Worm (Caenorhabditis elegans) whole organism, early embryonic: ENCODE measurements around the gene immt-1.

Source experiments
- B0310.2 ChIP-seq: sonication (generic microtip); optimal IDR thresholded peaks from 2 replicates; lab custom pipeline; 2016; ENCODE audit warnings: mild to moderate bottlenecking, missing genetic modification characterization, missing compliant biosample characterization
- ama-1 ChIP-seq: fragments of 150-350 bp; optimal IDR thresholded peaks from 2 replicates; lab custom pipeline; 2014
- flt-1 ChIP-seq: fragments of 200-800 bp; sonication (Bioruptor generic); IDR thresholded peaks from 2 replicates; pipeline ENCODE4 v1.3.6; 2022; ENCODE audit warnings: missing genetic modification characterization, missing compliant biosample characterization
- hnd-1 ChIP-seq: sonication (generic microtip); optimal IDR thresholded peaks from 2 replicates; lab custom pipeline; 2016; ENCODE audit warnings: missing genetic modification characterization, missing compliant biosample characterization
- scrt-1 ChIP-seq: fragments of 200-800 bp; sonication (Bioruptor generic); IDR thresholded peaks from 2 replicates; pipeline ENCODE4 v1.3.6; 2022; ENCODE audit warnings: missing genetic modification characterization, missing compliant biosample characterization
- tbx-11 ChIP-seq: fragments of 200-800 bp; sonication (Bioruptor generic); IDR thresholded peaks from 2 replicates; pipeline ENCODE4 v1.3.6; 2022; ENCODE audit warnings: missing genetic modification characterization, missing compliant biosample characterization

DNA sequence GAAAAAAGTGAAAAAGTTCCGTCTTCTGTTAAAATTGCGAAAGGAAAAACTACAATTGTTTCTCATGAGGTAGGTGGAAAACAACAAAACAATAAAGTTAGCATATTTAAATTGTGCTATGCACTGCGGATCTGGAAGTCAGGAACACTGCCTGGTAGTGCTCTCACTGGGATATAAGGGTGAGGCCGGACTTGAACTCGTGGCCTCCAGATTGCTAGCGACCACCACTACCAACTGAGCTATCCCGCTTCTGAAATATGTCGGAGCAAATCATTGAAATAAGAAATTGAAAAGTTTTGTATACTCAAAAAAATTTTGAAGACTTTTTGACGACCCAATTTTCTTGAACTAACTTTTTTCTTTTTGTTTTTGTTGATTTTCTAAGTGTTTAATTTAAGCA is 9.6 kb upstream of the immt-1 start:
- TF ChIP-seq tbx-11 (GFP tag; lab: Robert Waterston, UW) (no peak), ama-1 (no peak), B0310.2 (tag; lab: Kevin White, UChicago) (no peak), flt-1 (GFP tag; lab: Robert Waterston, UW) (no peak), hnd-1 (tag; lab: Kevin White, UChicago) (no peak), scrt-1 (GFP tag; lab: Robert Waterston, UW) (no peak)
